Worm (Caenorhabditis elegans): ENCODE results near the gene F46G10.1.

F46G10.1 gene

ce11 chrX:13308745-13309144 is 2.8 kb downstream of the F46G10.1 start, which contains the start of gene srxa-8:
srxa-8 (minus strand) TSS chrX:13308845.
- no peak for TF ChIP-seq mdl-1 (tag; optimal IDR thresholded peaks at IDR 0.05)
- TF ChIP-seq eor-1 (tag; optimal IDR thresholded peaks at IDR 0.05): no peak
- no peak for TF ChIP-seq snpc-4 (tag; optimal IDR thresholded peaks at IDR 0.05)
- TF ChIP-seq unc-39 (tag; optimal IDR thresholded peaks at IDR 0.05): no peak
- TF ChIP-seq fkh-10 (GFP tag; optimal IDR thresholded peaks at IDR 0.05): no peak
- TF ChIP-seq nhr-11 (tag; optimal IDR thresholded peaks at IDR 0.05): no peak
- TF ChIP-seq elt-2 (tag; optimal IDR thresholded peaks at IDR 0.05): no peak
- no peak for TF ChIP-seq elt-3 (tag; optimal IDR thresholded peaks at IDR 0.05)
- no peak for TF ChIP-seq nhr-12 (tag; optimal IDR thresholded peaks at IDR 0.05)
- TF ChIP-seq nhr-76 (tag; optimal IDR thresholded peaks at IDR 0.05): no peak

DNA sequence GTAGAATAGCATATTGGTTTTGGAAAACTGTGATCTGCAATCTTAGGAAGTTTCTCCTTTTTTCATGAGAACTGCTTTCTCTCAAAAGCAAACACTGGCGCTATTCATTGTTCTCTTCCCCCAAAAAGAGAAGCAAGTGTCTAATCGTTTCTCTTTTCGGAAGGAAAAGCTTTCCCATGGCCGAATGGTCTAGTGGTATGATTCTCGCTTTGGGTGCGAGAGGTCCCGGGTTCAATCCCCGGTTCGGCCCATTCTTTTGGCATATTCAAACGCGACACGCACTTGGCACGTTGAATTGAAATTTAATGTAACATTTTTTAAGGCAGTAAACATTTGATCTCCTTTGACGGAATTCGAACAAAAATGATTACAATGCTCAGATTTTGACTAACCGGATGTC is 3.7 kb downstream of the F46G10.1 start:
- TF ChIP-seq nfya-1 (tag; optimal IDR thresholded peaks at IDR 0.05; ENCODE audit: insufficient read depth) (peak; percentile 8), elt-2 (tag; optimal IDR thresholded peaks at IDR 0.05) (no peak), fkh-2 (tag; optimal IDR thresholded peaks at IDR 0.05) (no peak), ztf-4 (tag; optimal IDR thresholded peaks at IDR 0.05) (no peak), nhr-43 (tag; optimal IDR thresholded peaks at IDR 0.05; ENCODE audit: poor library complexity, severe bottlenecking) (peak; percentile 7)

DNA sequence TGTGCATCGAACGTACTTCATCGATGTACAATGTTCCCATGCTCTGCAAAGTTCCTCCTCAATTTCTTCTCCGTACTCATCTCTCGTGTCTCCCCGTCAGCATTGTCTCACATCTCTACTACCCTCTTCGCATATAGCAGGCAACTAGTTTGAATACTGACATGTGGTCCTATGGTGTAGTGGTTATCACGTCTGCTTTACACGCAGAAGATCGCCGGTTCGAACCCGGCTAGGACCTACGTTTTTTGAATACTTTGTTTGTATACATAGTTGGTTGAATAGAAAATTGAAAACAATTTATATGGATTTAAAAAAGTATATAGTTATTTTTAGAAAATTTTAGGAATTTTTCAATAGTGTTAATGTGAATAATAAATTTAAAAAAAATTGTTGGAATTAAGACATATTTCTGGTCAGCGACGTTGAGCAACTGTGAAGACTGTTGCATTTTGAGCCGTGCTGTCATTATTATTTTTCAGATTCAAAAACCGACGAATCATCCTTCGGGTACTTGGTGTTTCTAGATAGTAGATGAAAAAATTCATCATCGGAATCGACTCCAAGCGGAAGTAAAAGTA is 4.6 kb downstream of the F46G10.1 start:
- TF ChIP-seq snpc-4 (tag; optimal IDR thresholded peaks at IDR 0.05) (peak; percentile 36), nhr-25 (tag; optimal IDR thresholded peaks at IDR 0.05) (peak; percentile 19), unc-62 (GFP tag; optimal IDR thresholded peaks at IDR 0.05) (peak; percentile 65), skn-1 (tag; optimal IDR thresholded peaks at IDR 0.05) (peak; percentile 48), elt-3 (tag; optimal IDR thresholded peaks at IDR 0.05) (no peak), egl-5 (tag; optimal IDR thresholded peaks at IDR 0.05) (peak; percentile 54), ZK546.5 (tag; optimal IDR thresholded peaks at IDR 0.05) (no peak), elt-2 (tag; optimal IDR thresholded peaks at IDR 0.05) (peak; percentile 55), ceh-9 (tag; optimal IDR thresholded peaks at IDR 0.05) (peak; percentile 34), lsy-12 (tag; optimal IDR thresholded peaks at IDR 0.05) (peak; percentile 95), tbx-2 (tag; optimal IDR thresholded peaks at IDR 0.05) (peak; percentile 83), ceh-28 (tag; optimal IDR thresholded peaks at IDR 0.05) (peak; percentile 14), nhr-12 (tag; optimal IDR thresholded peaks at IDR 0.05) (no peak), eor-1 (tag; optimal IDR thresholded peaks at IDR 0.05) (peak in 1 of 2 experiments; percentile 42), lin-15B (tag; optimal IDR thresholded peaks at IDR 0.05) (peak; percentile 36), nhr-28 (tag; optimal IDR thresholded peaks at IDR 0.05) (no peak), mml-1 (tag; optimal IDR thresholded peaks at IDR 0.05) (no peak), nhr-76 (tag; optimal IDR thresholded peaks at IDR 0.05) (no peak), elt-1 (tag; optimal IDR thresholded peaks at IDR 0.05) (no peak), egl-27 (tag; optimal IDR thresholded peaks at IDR 0.05) (peak; percentile 83), zag-1 (tag; optimal IDR thresholded peaks at IDR 0.05) (no peak), nfya-1 (tag; optimal IDR thresholded peaks at IDR 0.05; ENCODE audit: insufficient read depth) (peak; percentile 68), aly-2 (tag; optimal IDR thresholded peaks at IDR 0.05) (no peak), R02D3.7 (tag; optimal IDR thresholded peaks at IDR 0.05) (no peak), nhr-43 (tag; optimal IDR thresholded peaks at IDR 0.05; ENCODE audit: poor library complexity, severe bottlenecking) (peak; percentile 85), fkh-10 (GFP tag; optimal IDR thresholded peaks at IDR 0.05) (peak; percentile 25), ceh-82 (tag; optimal IDR thresholded peaks at IDR 0.05) (peak; percentile 64), jun-1 (tag; optimal IDR thresholded peaks at IDR 0.05) (peak; percentile 76), fos-1 (tag; optimal IDR thresholded peaks at IDR 0.05) (no peak), lin-39 (tag; optimal IDR thresholded peaks at IDR 0.05) (peak; percentile 75), pha-4 (tag; optimal IDR thresholded peaks at IDR 0.05) (no peak), ama-1 (optimal IDR thresholded peaks at IDR 0.05) (no peak), pqm-1 (tag; optimal IDR thresholded peaks at IDR 0.05) (peak; percentile 1)

DNA sequence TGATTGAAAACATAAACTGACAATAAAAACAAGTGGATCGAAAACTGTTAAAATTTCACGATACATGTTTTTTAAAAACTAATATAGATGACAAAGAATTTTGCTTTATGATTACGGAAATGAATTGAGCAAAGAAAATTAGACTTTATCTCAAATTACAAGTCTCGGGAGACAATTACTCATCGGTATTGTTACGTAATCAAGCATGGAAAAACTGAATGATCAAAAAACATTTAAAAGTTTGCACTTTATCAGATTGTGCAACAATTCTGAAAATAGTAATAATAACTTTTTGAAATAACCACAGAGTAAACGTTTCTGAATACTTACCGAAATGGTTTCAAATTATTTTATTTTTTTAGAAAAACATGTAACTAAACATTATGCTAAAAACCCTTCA is 5.8 kb downstream of the F46G10.1 start, which contains the start of gene srd-43:
srd-43 (minus strand) TSS at position 66 of the 400 bp plus-strand sequence.
- no peak for TF ChIP-seq fkh-2 (tag; optimal IDR thresholded peaks at IDR 0.05)
- no peak for TF ChIP-seq nhr-23 (tag; optimal IDR thresholded peaks at IDR 0.05)
- TF ChIP-seq elt-2 (tag; optimal IDR thresholded peaks at IDR 0.05): no peak
- no peak for TF ChIP-seq nhr-25 (tag; optimal IDR thresholded peaks at IDR 0.05)
- no peak for TF ChIP-seq ceh-9 (tag; optimal IDR thresholded peaks at IDR 0.05)
- TF ChIP-seq nhr-12 (tag; optimal IDR thresholded peaks at IDR 0.05): no peak
- TF ChIP-seq aly-2 (tag; optimal IDR thresholded peaks at IDR 0.05): no peak

All from whole organism, L3 larva.